Worm (Caenorhabditis elegans): Measurements from ENCODE around the gene C02F5.14.

DNA sequence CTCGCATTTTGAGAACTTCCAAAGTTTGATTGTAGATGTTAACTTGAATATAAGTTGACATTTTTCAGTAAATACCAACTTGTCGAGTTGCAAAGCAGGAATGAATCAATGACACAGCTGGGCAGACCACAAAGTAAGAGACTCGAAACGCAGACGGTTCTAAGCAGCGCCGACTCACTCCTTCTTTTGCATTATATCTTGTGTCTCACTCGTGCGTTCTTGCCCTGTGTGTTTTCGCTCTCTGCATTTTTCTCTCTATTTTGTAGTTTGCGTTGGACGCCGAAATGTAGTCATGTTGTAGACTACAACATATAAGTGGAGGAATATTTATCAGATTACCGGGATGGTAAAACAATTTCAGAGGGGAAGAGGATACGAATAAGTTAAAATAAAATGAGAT is 7.5 kb upstream of the C02F5.14 start, which contains the start of gene C02F5.12:
- no peak for TF ChIP-seq tab-1 (GFP tag; IDR thresholded peaks at IDR 0.05)
- no peak for TF ChIP-seq flt-1 (GFP tag; IDR thresholded peaks at IDR 0.05)
- TF ChIP-seq klf-2 (GFP tag; conservative IDR thresholded peaks at IDR 0.05), result no peak
- no peak for TF ChIP-seq ztf-23 (GFP tag; IDR thresholded peaks at IDR 0.05)

All from whole organism, midembryonic.